Fruit fly (Drosophila melanogaster) whole organism, embryonic: ENCODE measurements around the gene CG34008.

ENCODE experiments used
- Ada2b ChIP-seq: fragments of 200-800 bp; sonication (Bioruptor generic); IDR thresholded peaks from 2 replicates; pipeline ENCODE4 v1.3.6; 2022; ENCODE audit warnings: missing biosample characterization, missing genetic modification characterization
- Asciz ChIP-seq: fragments of 200-800 bp; sonication (Bioruptor generic); optimal IDR thresholded peaks from 2 replicates; lab custom pipeline; 2017; ENCODE audit warnings: missing biosample characterization, mild to moderate bottlenecking, missing genetic modification characterization, missing genetic modification reagents
- B-H1 ChIP-seq: fragments of 200-800 bp; sonication (Bioruptor generic); IDR thresholded peaks from 3 replicates; pipeline ENCODE4 v1.3.6; 2022; ENCODE audit warnings: missing biosample characterization, missing genetic modification characterization
- BEAF-32 ChIP-seq: fragments of 200-800 bp; sonication (Bioruptor generic); optimal IDR thresholded peaks from 3 replicates; lab custom pipeline; 2017; ENCODE audit warnings: missing biosample characterization, missing genetic modification characterization, mild to moderate bottlenecking, moderate library complexity, missing genetic modification reagents
- CG10565 ChIP-seq: fragments of 200-800 bp; sonication (Bioruptor generic); optimal IDR thresholded peaks from 3 replicates; lab custom pipeline; 2016; ENCODE audit warnings: missing biosample characterization, mild to moderate bottlenecking, missing genetic modification characterization
- CG11247 ChIP-seq: fragments of 200-800 bp; sonication (Bioruptor generic); IDR thresholded peaks from 2 replicates; pipeline ENCODE4 v1.3.6; 2022; ENCODE audit warnings: missing biosample characterization, missing genetic modification characterization
- CG11398 ChIP-seq: fragments of 200-800 bp; sonication (Bioruptor generic); optimal IDR thresholded peaks from 2 replicates; lab custom pipeline; 2016; ENCODE audit warnings: missing biosample characterization, missing genetic modification characterization
- CG12071 ChIP-seq: fragments of 200-800 bp; sonication (Bioruptor generic); optimal IDR thresholded peaks from 3 replicates; lab custom pipeline; 2018; ENCODE audit warnings: missing biosample characterization, mild to moderate bottlenecking, missing genetic modification characterization
- CG13296 ChIP-seq: fragments of 200-800 bp; sonication (Bioruptor generic); optimal IDR thresholded peaks from 3 replicates; lab custom pipeline; 2018; ENCODE audit warnings: missing biosample characterization, mild to moderate bottlenecking, missing genetic modification characterization
- CG13894 ChIP-seq: fragments of 200-800 bp; sonication (Bioruptor generic); optimal IDR thresholded peaks from 3 replicates; lab custom pipeline; 2018; ENCODE audit warnings: missing biosample characterization, mild to moderate bottlenecking, missing genetic modification characterization, moderate library complexity
- CG14050 ChIP-seq: fragments of 200-800 bp; sonication (Bioruptor generic); IDR thresholded peaks from 3 replicates; pipeline ENCODE4 v1.3.6; 2022; ENCODE audit warnings: missing biosample characterization, missing genetic modification characterization
- CG1602 ChIP-seq: fragments of 200-800 bp; sonication (Bioruptor generic); optimal IDR thresholded peaks from 3 replicates; lab custom pipeline; 2016; ENCODE audit warnings: missing biosample characterization, missing genetic modification characterization
- CG1647 ChIP-seq: fragments of 200-800 bp; sonication (Bioruptor generic); optimal IDR thresholded peaks from 3 replicates; lab custom pipeline; 2016; ENCODE audit warnings: missing biosample characterization, missing genetic modification characterization
- CG2199 ChIP-seq: fragments of 200-800 bp; sonication (Bioruptor generic); IDR thresholded peaks from 3 replicates; pipeline ENCODE4 v1.3.6; 2022; ENCODE audit warnings: missing biosample characterization, missing genetic modification characterization
- CG3281 ChIP-seq: fragments of 200-800 bp; sonication (Bioruptor generic); optimal IDR thresholded peaks from 3 replicates; lab custom pipeline; 2017; ENCODE audit warnings: missing biosample characterization, mild to moderate bottlenecking, missing genetic modification characterization
- CG33213 ChIP-seq: fragments of 200-800 bp; sonication (Bioruptor generic); optimal IDR thresholded peaks from 3 replicates; lab custom pipeline; 2016; ENCODE audit warnings: missing biosample characterization, missing genetic modification characterization
- CG4820 ChIP-seq: fragments of 200-800 bp; sonication (Bioruptor generic); optimal IDR thresholded peaks from 3 replicates; lab custom pipeline; 2016; ENCODE audit warnings: missing biosample characterization, missing genetic modification characterization
- CG6854 ChIP-seq: fragments of 200-800 bp; sonication (Bioruptor generic); optimal IDR thresholded peaks from 3 replicates; lab custom pipeline; 2017; ENCODE audit warnings: missing biosample characterization, mild to moderate bottlenecking, missing genetic modification characterization
- CG7271 ChIP-seq: fragments of 200-800 bp; sonication (Bioruptor generic); optimal IDR thresholded peaks from 2 replicates; lab custom pipeline; 2018; ENCODE audit warnings: missing biosample characterization, mild to moderate bottlenecking, missing genetic modification characterization, moderate library complexity
- CG7357 ChIP-seq: fragments of 200-800 bp; sonication (Bioruptor generic); IDR thresholded peaks from 3 replicates; pipeline ENCODE4 v1.3.6; 2022; ENCODE audit warnings: missing biosample characterization, missing genetic modification characterization
- CG7372 ChIP-seq: fragments of 200-800 bp; sonication (Bioruptor generic); IDR thresholded peaks from 2 replicates; pipeline ENCODE4 v1.3.6; 2022; ENCODE audit warnings: missing biosample characterization, missing genetic modification characterization
- CG7963 ChIP-seq: fragments of 200-800 bp; sonication (Bioruptor generic); IDR thresholded peaks from 3 replicates; pipeline ENCODE4 v1.3.6; 2022; ENCODE audit warnings: missing biosample characterization, missing genetic modification characterization; ENCODE audit not compliant: partially characterized antibody
- CG7987 ChIP-seq: fragments of 200-800 bp; sonication (Bioruptor generic); optimal IDR thresholded peaks from 2 replicates; lab custom pipeline; 2018; ENCODE audit warnings: missing biosample characterization, mild to moderate bottlenecking, missing genetic modification characterization, moderate library complexity
- CG8388 ChIP-seq: fragments of 200-800 bp; sonication (Bioruptor generic); optimal IDR thresholded peaks from 2 replicates; lab custom pipeline; 2019; ENCODE audit warnings: missing biosample characterization, mild to moderate bottlenecking, missing genetic modification characterization, moderate library complexity
- CG8765 ChIP-seq: fragments of 200-800 bp; sonication (Bioruptor generic); IDR thresholded peaks from 2 replicates; pipeline ENCODE4 v1.3.6; 2022; ENCODE audit warnings: missing biosample characterization, missing genetic modification characterization
- CG9932 ChIP-seq: fragments of 200-800 bp; sonication (Bioruptor generic); IDR thresholded peaks from 2 replicates; pipeline ENCODE4 v1.3.6; 2022; ENCODE audit warnings: missing biosample characterization, missing genetic modification characterization
- HmgD ChIP-seq: fragments of 200-800 bp; sonication (Bioruptor generic); optimal IDR thresholded peaks from 3 replicates; lab custom pipeline; 2016; ENCODE audit warnings: missing biosample characterization, missing genetic modification characterization
- Hr3 ChIP-seq: fragments of 200-800 bp; sonication (Bioruptor generic); optimal IDR thresholded peaks from 3 replicates; lab custom pipeline; 2016; ENCODE audit warnings: missing biosample characterization, missing genetic modification characterization
- MBD-R2 ChIP-seq: fragments of 200-800 bp; sonication (Bioruptor generic); IDR thresholded peaks from 2 replicates; pipeline ENCODE4 v1.3.6; 2022; ENCODE audit warnings: missing biosample characterization, missing genetic modification characterization
- Nf-YA ChIP-seq: fragments of 200-800 bp; sonication (Bioruptor generic); IDR thresholded peaks from 2 replicates; pipeline ENCODE4 v1.3.6; 2022; ENCODE audit warnings: missing biosample characterization, missing genetic modification characterization
- Nf-YB ChIP-seq: fragments of 200-800 bp; sonication (Bioruptor generic); optimal IDR thresholded peaks from 3 replicates; lab custom pipeline; 2019; ENCODE audit warnings: missing biosample characterization, mild to moderate bottlenecking, missing genetic modification characterization, moderate library complexity
- Optix ChIP-seq: fragments of 200-800 bp; sonication (Bioruptor generic); IDR thresholded peaks from 3 replicates; pipeline ENCODE4 v1.3.6; 2022; ENCODE audit warnings: missing biosample characterization, missing genetic modification characterization
- Ptx1 ChIP-seq: fragments of 200-800 bp; sonication (Bioruptor generic); IDR thresholded peaks from 2 replicates; pipeline ENCODE4 v1.3.6; 2022; ENCODE audit warnings: missing biosample characterization, missing genetic modification characterization
- Spps ChIP-seq: fragments of 200-800 bp; sonication (Bioruptor generic); optimal IDR thresholded peaks from 2 replicates; lab custom pipeline; 2018; ENCODE audit warnings: missing biosample characterization, mild to moderate bottlenecking, missing genetic modification characterization
- Sry-β ChIP-seq: fragments of 200-800 bp; sonication (Bioruptor generic); optimal IDR thresholded peaks from 2 replicates; lab custom pipeline; 2018; ENCODE audit warnings: missing biosample characterization, mild to moderate bottlenecking, missing genetic modification characterization, moderate library complexity
- Vsx1 ChIP-seq: fragments of 200-800 bp; sonication (Bioruptor generic); optimal IDR thresholded peaks from 2 replicates; lab custom pipeline; 2017; ENCODE audit warnings: missing biosample characterization, mild to moderate bottlenecking, missing genetic modification characterization, missing genetic modification reagents
- abd-A ChIP-seq: fragments of 200-800 bp; sonication (Bioruptor generic); optimal IDR thresholded peaks from 3 replicates; lab custom pipeline; 2019; ENCODE audit warnings: missing biosample characterization, mild to moderate bottlenecking, missing genetic modification characterization, moderate library complexity
- amos ChIP-seq: fragments of 200-800 bp; sonication (Bioruptor generic); IDR thresholded peaks from 2 replicates; pipeline ENCODE4 v1.3.6; 2022; ENCODE audit warnings: missing biosample characterization, missing genetic modification characterization; ENCODE audit not compliant: partially characterized antibody
- ato ChIP-seq: fragments of 200-800 bp; sonication (Bioruptor generic); IDR thresholded peaks from 2 replicates; pipeline ENCODE4 v1.3.6; 2022; ENCODE audit warnings: missing biosample characterization, missing genetic modification characterization; ENCODE audit not compliant: partially characterized antibody
- her ChIP-seq: fragments of 200-800 bp; sonication (Bioruptor generic); optimal IDR thresholded peaks from 2 replicates; lab custom pipeline; 2016; ENCODE audit warnings: missing biosample characterization, missing genetic modification characterization
- insv ChIP-seq, 2 experiments: fragments of 200-800 bp; sonication (Bioruptor generic); optimal IDR thresholded peaks; 3 replicates each; lab custom pipeline; 2016 to 2018; ENCODE audit warnings: missing biosample characterization in 2 of 2, missing genetic modification characterization in 2 of 2
- kah ChIP-seq: fragments of 200-800 bp; sonication (Bioruptor generic); optimal IDR thresholded peaks from 2 replicates; lab custom pipeline; 2018; ENCODE audit warnings: missing biosample characterization, mild to moderate bottlenecking, missing genetic modification characterization
- ken ChIP-seq: fragments of 200-800 bp; sonication (Bioruptor generic); IDR thresholded peaks from 3 replicates; pipeline ENCODE4 v1.3.6; 2022; ENCODE audit warnings: missing biosample characterization, missing genetic modification characterization
- nerfin-1 ChIP-seq: fragments of 200-800 bp; sonication (Bioruptor generic); optimal IDR thresholded peaks from 3 replicates; lab custom pipeline; 2019; ENCODE audit warnings: missing biosample characterization, mild to moderate bottlenecking, missing genetic modification characterization, moderate library complexity
- nom ChIP-seq: fragments of 200-800 bp; sonication (Bioruptor generic); optimal IDR thresholded peaks from 2 replicates; lab custom pipeline; 2017; ENCODE audit warnings: missing biosample characterization, missing genetic modification characterization, mild to moderate bottlenecking, moderate library complexity, missing genetic modification reagents
- rib ChIP-seq: fragments of 200-800 bp; sonication (Bioruptor generic); IDR thresholded peaks from 2 replicates; pipeline ENCODE4 v1.3.6; 2022; ENCODE audit warnings: missing biosample characterization, missing genetic modification characterization
- sd ChIP-seq: fragments of 200-800 bp; sonication (Bioruptor generic); optimal IDR thresholded peaks from 3 replicates; lab custom pipeline; 2018; ENCODE audit warnings: missing biosample characterization, mild to moderate bottlenecking, missing genetic modification characterization, moderate library complexity
- sug ChIP-seq: fragments of 200-800 bp; optimal IDR thresholded peaks from 2 replicates; lab custom pipeline; 2019; ENCODE audit warnings: missing biosample characterization, mild to moderate bottlenecking, missing genetic modification characterization, moderate library complexity

The CG34008 gene

dm6 chr3R:20587630-20588479, 6.5 kb upstream of the CG34008 start, which contains the start of gene Septin2 (continued):
- TF ChIP-seq CG33213 (GFP tag; lab: Kevin White, UChicago) (peak; percentile 58), HmgD (GFP tag; lab: Kevin White, UChicago) (no peak), sug (tag; lab: Kevin White, UChicago) (peak; percentile 23), CG7357 (GFP tag; lab: Robert Waterston, UW) (0 out of 3 replicates have a peak, but pooled peaks have one; percentile 49), CG4820 (GFP tag; lab: Kevin White, UChicago) (peak; percentile 82), Ptx1 (GFP tag; lab: Robert Waterston, UW) (peak; percentile 66), Optix (GFP tag; lab: Robert Waterston, UW) (no peak; the same call in 1 of the 3 replicates), CG10565 (peak; percentile 34), CG1602 (GFP tag; lab: Kevin White, UChicago) (peak; percentile 73), CG13894 (no peak), CG14050 (GFP tag; lab: Robert Waterston, UW) (peak; percentile 42; the same call in 1 of the 3 replicates), nom (peak; percentile 83), Spps (tag; lab: Kevin White, UChicago) (peak; percentile 75), nerfin-1 (tag; lab: Kevin White, UChicago) (peak; percentile 77), CG1647 (peak; percentile 68), CG2199 (GFP tag; lab: Robert Waterston, UW) (0 out of 3 replicates have a peak, but pooled peaks have one; percentile 46), MBD-R2 (GFP tag; lab: Robert Waterston, UW) (no peak; the same call in none of the 2 replicates), CG11398 (GFP tag; lab: Kevin White, UChicago) (peak; percentile 24), CG7372 (GFP tag; lab: Robert Waterston, UW) (no peak; the same call in none of the 2 replicates), Asciz (peak; percentile 94), CG7963 (GFP tag; lab: Robert Waterston, UW) (peak; percentile 21; the same call in 1 of the 3 replicates), CG6854 (GFP tag; lab: Kevin White, UChicago) (peak; percentile 54), CG9932 (GFP tag; lab: Robert Waterston, UW) (no peak), ato (GFP tag; lab: Robert Waterston, UW) (no peak), Nf-YB (peak; percentile 68), CG11247 (GFP tag; lab: Robert Waterston, UW) (no peak), rib (no peak), Ada2b (GFP tag; lab: Robert Waterston, UW) (peak; percentile 58; the same call in 1 of the 2 replicates), BEAF-32 (no peak), abd-A (no peak), CG8388 (GFP tag; lab: Kevin White, UChicago) (peak; percentile 81), Vsx1 (GFP tag; lab: Kevin White, UChicago) (no peak), CG13296 (peak; percentile 78), kah (GFP tag; lab: Kevin White, UChicago) (peak; percentile 46), insv (GFP tag; optimal IDR thresholded peaks at IDR 0.05; lab: Kevin White, UChicago) (peak in 1 of 2 experiments; percentile 21), her (GFP tag; lab: Kevin White, UChicago) (no peak), CG7271 (tag; lab: Kevin White, UChicago) (no peak), CG7987 (no peak), CG12071 (GFP tag; lab: Kevin White, UChicago) (peak; percentile 77), B-H1 (GFP tag; lab: Robert Waterston, UW) (peak; percentile 61; the same call in 1 of the 3 replicates), Hr3 (peak; percentile 74), ken (GFP tag; lab: Robert Waterston, UW) (0 out of 3 replicates have a peak, but pooled peaks have one; percentile 49), Nf-YA (GFP tag; lab: Robert Waterston, UW) (peak; percentile 59; the same call in 1 of the 2 replicates), CG8765 (GFP tag; lab: Robert Waterston, UW) (peak; percentile 7; the same call in 1 of the 2 replicates), sd (tag; lab: Kevin White, UChicago) (no peak), CG3281 (GFP tag; lab: Kevin White, UChicago) (peak; percentile 80), Sry-β (GFP tag; lab: Kevin White, UChicago) (peak; percentile 36), amos (GFP tag; lab: Robert Waterston, UW) (no peak; the same call in 1 of the 2 replicates)
